Fruit fly (Drosophila melanogaster): ENCODE results near the gene Dhrs4.

The Dhrs4 gene

DNA sequence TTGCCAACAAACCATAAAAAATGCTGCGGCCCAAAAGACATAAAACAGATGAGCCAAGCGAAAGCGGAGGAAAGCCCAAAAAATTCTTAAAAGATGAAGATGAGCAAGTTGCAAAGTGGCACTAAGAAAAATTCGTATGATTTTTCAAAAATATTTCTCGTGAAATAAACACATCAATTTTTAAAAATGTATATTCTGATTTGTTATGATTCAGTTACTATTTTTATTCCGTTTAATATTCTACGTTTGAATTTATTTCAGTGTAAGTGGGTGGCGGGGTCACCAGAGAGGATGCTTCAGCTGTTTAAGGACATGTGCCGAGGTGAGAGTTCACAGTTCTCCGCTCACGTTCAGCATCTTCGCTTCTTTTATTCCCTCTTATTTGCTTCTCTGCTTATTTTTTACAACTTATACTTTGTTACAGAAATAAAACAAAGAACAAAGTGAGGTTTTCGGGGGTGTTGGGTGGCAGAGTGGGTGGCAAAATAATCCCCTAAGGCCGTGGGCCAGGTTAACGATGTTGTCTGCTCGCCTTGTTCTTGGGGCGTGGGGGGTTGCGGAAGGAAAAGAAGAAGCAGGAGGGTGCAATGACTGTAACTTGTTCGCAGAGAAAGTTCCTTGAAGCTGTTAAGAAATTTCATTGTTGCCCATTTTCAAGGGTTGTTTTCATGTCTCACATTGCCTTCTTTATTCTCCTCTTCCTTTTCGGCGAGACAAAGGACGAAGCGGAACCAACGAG, 41.0 kb upstream of the Dhrs4 start (continued):
- no peak for TF ChIP-seq pita (GFP tag; optimal IDR thresholded peaks at IDR 0.05)
- TF ChIP-seq Neu2 (GFP tag; optimal IDR thresholded peaks at IDR 0.05; ENCODE audit: borderline replicate concordance), result no peak
- no peak for TF ChIP-seq Optix (GFP tag; IDR thresholded peaks at IDR 0.05)
- TF ChIP-seq otp (GFP tag; IDR thresholded peaks at IDR 0.05), result no peak
- TF ChIP-seq CG2875 (GFP tag; optimal IDR thresholded peaks at IDR 0.05), result no peak
- TF ChIP-seq Nf-YB (GFP tag; optimal IDR thresholded peaks at IDR 0.05), result no peak
- no peak for TF ChIP-seq Deaf1 (tag; optimal IDR thresholded peaks at IDR 0.05)
- no peak for TF ChIP-seq CG9797 (GFP tag; optimal IDR thresholded peaks at IDR 0.05)
- peak; percentile 62 for TF ChIP-seq cwo (GFP tag; optimal IDR thresholded peaks at IDR 0.05)
- peak; percentile 35 for TF ChIP-seq scrt (GFP tag; optimal IDR thresholded peaks at IDR 0.05)
- no peak for TF ChIP-seq CG8944 (GFP tag; optimal IDR thresholded peaks at IDR 0.05)
- no peak for TF ChIP-seq CG18011 (GFP tag; optimal IDR thresholded peaks at IDR 0.05)
- TF ChIP-seq Hand (GFP tag; optimal IDR thresholded peaks at IDR 0.05), result peak; percentile 69
- TF ChIP-seq CG8089 (GFP tag; optimal IDR thresholded peaks at IDR 0.05), result no peak
- no peak for TF ChIP-seq tx (GFP tag; optimal IDR thresholded peaks at IDR 0.05)
- peak; percentile 14 for TF ChIP-seq CG6854 (GFP tag; optimal IDR thresholded peaks at IDR 0.05)
- TF ChIP-seq NC2β (GFP tag; optimal IDR thresholded peaks at IDR 0.05), result no peak
- no peak for TF ChIP-seq CG33213 (GFP tag; optimal IDR thresholded peaks at IDR 0.05)
- TF ChIP-seq hbn (GFP tag; IDR thresholded peaks at IDR 0.05; ENCODE audit: partially characterized antibody), result no peak
- TF ChIP-seq CG12391 (tag; optimal IDR thresholded peaks at IDR 0.05), result peak; percentile 57
- no peak for TF ChIP-seq CG11398 (GFP tag; optimal IDR thresholded peaks at IDR 0.05)
- no peak for TF ChIP-seq CG17912 (GFP tag; optimal IDR thresholded peaks at IDR 0.05)
- 0 out of 3 replicates have a peak, but pooled peaks have one; percentile 12 for TF ChIP-seq CG14050 (GFP tag; IDR thresholded peaks at IDR 0.05)
- TF ChIP-seq CG3726 (GFP tag; IDR thresholded peaks at IDR 0.05), result no peak
- no peak for TF ChIP-seq Scr (GFP tag; IDR thresholded peaks at IDR 0.05; ENCODE audit: partially characterized antibody)
- TF ChIP-seq bab2 (GFP tag; optimal IDR thresholded peaks at IDR 0.05), result peak; percentile 17
- TF ChIP-seq H15 (GFP tag; IDR thresholded peaks at IDR 0.05), result no peak
- TF ChIP-seq Med (GFP tag), result peak; percentile 86
- TF ChIP-seq cg (GFP tag; optimal IDR thresholded peaks at IDR 0.05), result no peak
- TF ChIP-seq CG17568 (GFP tag; optimal IDR thresholded peaks at IDR 0.05), result no peak
- TF ChIP-seq CG11696 (GFP tag; IDR thresholded peaks at IDR 0.05), result no peak
- TF ChIP-seq seq (GFP tag; IDR thresholded peaks at IDR 0.05), result 0 out of 2 replicates have a peak, but pooled peaks have one; percentile 47
- TF ChIP-seq Six4 (GFP tag; optimal IDR thresholded peaks at IDR 0.05), result no peak
- no peak for TF ChIP-seq CG12071 (GFP tag; optimal IDR thresholded peaks at IDR 0.05)
- peak; percentile 36 for TF ChIP-seq lmd (GFP tag; IDR thresholded peaks at IDR 0.05)
- TF ChIP-seq Kr (GFP tag; optimal IDR thresholded peaks at IDR 0.05), result no peak
- TF ChIP-seq Trl (optimal IDR thresholded peaks at IDR 0.05), result no peak
- no peak for TF ChIP-seq Trl (GFP tag; optimal IDR thresholded peaks at IDR 0.05)
- no peak for TF ChIP-seq HLH54F (GFP tag; optimal IDR thresholded peaks at IDR 0.05)
- TF ChIP-seq Chrac-16 (GFP tag; optimal IDR thresholded peaks at IDR 0.05), result no peak
- TF ChIP-seq tio (GFP tag; optimal IDR thresholded peaks at IDR 0.05), result peak; percentile 19
- TF ChIP-seq kni (GFP tag; optimal IDR thresholded peaks at IDR 0.05), result no peak
- no peak for TF ChIP-seq danr (GFP tag; IDR thresholded peaks at IDR 0.05)
- peak; percentile 26; the same call in 1 of the 2 replicates for TF ChIP-seq CG10366 (GFP tag; IDR thresholded peaks at IDR 0.05)
- TF ChIP-seq CG32772 (GFP tag; IDR thresholded peaks at IDR 0.05), result no peak
- no peak for TF ChIP-seq CG12104 (GFP tag; optimal IDR thresholded peaks at IDR 0.05)
- no peak for TF ChIP-seq sens-2 (GFP tag; IDR thresholded peaks at IDR 0.05)
- TF ChIP-seq psq (GFP tag; optimal IDR thresholded peaks at IDR 0.05), result no peak
- no peak for TF ChIP-seq CG6272 (GFP tag; IDR thresholded peaks at IDR 0.05)
- peak; percentile 53 for TF ChIP-seq lilli (GFP tag; optimal IDR thresholded peaks at IDR 0.05)
- peak; percentile 28; the same call in 1 of the 2 replicates for TF ChIP-seq Ada2b (GFP tag; IDR thresholded peaks at IDR 0.05)
